Worm (Caenorhabditis elegans) whole organism, late embryonic: ENCODE results near the gene cyn-2.

Experiments
- ceh-24 ChIP-seq: sonication (generic microtip); optimal IDR thresholded peaks from 2 replicates; lab custom pipeline; 2016; ENCODE audit warnings: mild to moderate bottlenecking, missing genetic modification characterization, missing compliant biosample characterization
- che-1 ChIP-seq: sonication (generic microtip); optimal IDR thresholded peaks from 2 replicates; lab custom pipeline; 2016; ENCODE audit warnings: mild to moderate bottlenecking, missing genetic modification characterization, missing compliant biosample characterization
- hlh-13 ChIP-seq: fragments of 200-800 bp; sonication (Bioruptor generic); optimal IDR thresholded peaks from 2 replicates; lab custom pipeline; 2018; ENCODE audit warnings: mild to moderate bottlenecking, missing genetic modification characterization, missing compliant biosample characterization
- nhr-11 ChIP-seq: fragments of 150-350 bp; optimal IDR thresholded peaks from 2 replicates; lab custom pipeline; 2014; ENCODE audit warnings: missing biosample characterization, missing genetic modification characterization
- pros-1 ChIP-seq: fragments of 150-350 bp; optimal IDR thresholded peaks from 2 replicates; lab custom pipeline; 2014; ENCODE audit warnings: missing biosample characterization, missing genetic modification reagents, missing genetic modification characterization
- sox-4 ChIP-seq: sonication (generic microtip); optimal IDR thresholded peaks from 2 replicates; lab custom pipeline; 2017; ENCODE audit warnings: mild to moderate bottlenecking, missing genetic modification characterization, inconsistent platforms, missing compliant biosample characterization
- unc-3 ChIP-seq, 2 experiments: fragments of 200-800 bp in 1 of 2; sonication (Bioruptor generic) in 1 of 2; sonication (generic microtip) in 1 of 2; conservative IDR thresholded peaks in 1 of 2; optimal IDR thresholded peaks in 1 of 2; 2 replicates each; pipeline versions ENCODE4 v1.3.6 to Lab custom; 2016 to 2022; ENCODE audit warnings: missing compliant biosample characterization in 2 of 2, missing genetic modification characterization in 2 of 2, missing genetic modification reagents in 1 of 2

ce11 chrIII:13654950-13655349, 37.5 kb upstream of the cyn-2 start:
- TF ChIP-seq hlh-13 (no peak), sox-4 (tag; lab: Kevin White, UChicago) (no peak), pros-1 (tag; lab: Kevin White, UChicago) (no peak), nhr-11 (tag; lab: Kevin White, UChicago) (no peak), che-1 (tag; lab: Kevin White, UChicago) (no peak), ceh-24 (tag; lab: Kevin White, UChicago) (no peak), unc-3 (GFP tag; conservative IDR thresholded peaks at IDR 0.05; lab: Robert Waterston, UW) (no peak), unc-3 (tag; optimal IDR thresholded peaks at IDR 0.05; lab: Kevin White, UChicago) (no peak)
